Fruit fly (Drosophila melanogaster) whole organism, pupa: Measurements from ENCODE around the gene CG32986.

ENCODE experiments used
- CG14655 ChIP-seq: fragments of 200-800 bp; sonication (Bioruptor generic); optimal IDR thresholded peaks from 3 replicates; lab custom pipeline; 2017; ENCODE audit warnings: mild to moderate bottlenecking, missing biosample characterization, missing genetic modification reagents, missing genetic modification characterization
- CG4496 ChIP-seq: fragments of 200-800 bp; sonication (Bioruptor generic); IDR thresholded peaks from 3 replicates; pipeline ENCODE4 v1.3.6; 2022; ENCODE audit warnings: missing biosample characterization, missing genetic modification characterization
- D1 ChIP-seq: fragments of 200-800 bp; sonication (Bioruptor generic); optimal IDR thresholded peaks from 2 replicates; lab custom pipeline; 2018; ENCODE audit warnings: missing biosample characterization, mild to moderate bottlenecking, missing genetic modification characterization, moderate library complexity
- gl ChIP-seq: fragments of 200-800 bp; sonication (Bioruptor generic); optimal IDR thresholded peaks from 2 replicates; lab custom pipeline; 2018; ENCODE audit warnings: missing biosample characterization, mild to moderate bottlenecking, missing genetic modification characterization

DNA sequence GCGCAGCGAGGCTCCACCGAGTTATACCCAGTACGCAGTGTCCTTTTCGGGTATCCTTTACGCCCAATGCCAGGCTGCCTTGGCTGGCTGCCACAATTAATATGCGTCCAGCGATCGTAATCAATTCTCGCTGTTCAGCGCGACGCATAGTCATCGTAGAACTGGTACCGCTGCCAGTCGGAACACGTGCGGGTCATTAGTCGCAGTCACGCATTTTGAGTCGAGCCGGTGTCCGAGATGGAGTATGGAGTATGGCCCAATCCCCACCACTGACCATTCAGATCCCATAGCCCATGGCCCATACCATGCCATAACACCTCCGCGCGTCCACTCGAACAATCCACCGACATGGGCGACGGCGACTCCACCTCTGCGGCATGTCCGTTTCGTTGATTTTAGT, 4.8 kb upstream of the CG32986 start:
- TF ChIP-seq D1 (tag; lab: Kevin White, UChicago) (no peak), CG4496 (GFP tag; lab: Robert Waterston, UW) (no peak), CG14655 (GFP tag; lab: Kevin White, UChicago) (no peak), gl (tag; lab: Kevin White, UChicago) (no peak)
